Worm (Caenorhabditis elegans): Measurements from ENCODE around the gene abu-13.

The abu-13 gene

ce11 chrIII:6961167-6961566 lies 15.5 kb upstream of the abu-13 start:
- TF ChIP-seq lin-13 (GFP tag; optimal IDR thresholded peaks at IDR 0.05) (peak; percentile 2), unc-130 (GFP tag; optimal IDR thresholded peaks at IDR 0.05) (peak; percentile 77), mep-1 (tag; optimal IDR thresholded peaks at IDR 0.05) (peak; percentile 43), aha-1 (tag) (peak; percentile 60), hmg-1.1 (GFP tag; IDR thresholded peaks at IDR 0.05) (peak; percentile 28; the same call in 1 of the 2 replicates), dve-1 (tag; optimal IDR thresholded peaks at IDR 0.05; ENCODE audit: insufficient read depth) (peak; percentile 57), lin-38 (GFP tag; IDR thresholded peaks at IDR 0.05) (peak; percentile 56), mes-2 (tag; optimal IDR thresholded peaks at IDR 0.05; ENCODE audit: poor library complexity, severe bottlenecking) (peak; percentile 53), T20F7.1 (GFP tag; optimal IDR thresholded peaks at IDR 0.05) (peak; percentile 76), vab-7 (GFP tag; IDR thresholded peaks at IDR 0.05) (no peak), Y48G9A.11 (GFP tag; IDR thresholded peaks at IDR 0.05) (peak; percentile 63; the same call in 1 of the 2 replicates), fkh-10 (GFP tag; optimal IDR thresholded peaks at IDR 0.05) (no peak), lsy-2 (tag; optimal IDR thresholded peaks at IDR 0.05) (peak; percentile 57 to 98), pqm-1 (tag; optimal IDR thresholded peaks at IDR 0.05) (no peak), ztf-11 (tag; optimal IDR thresholded peaks at IDR 0.05) (no peak), dpl-1 (GFP tag; optimal IDR thresholded peaks at IDR 0.05) (peak; percentile 60), hif-1 (tag; optimal IDR thresholded peaks at IDR 0.05) (peak in 1 of 2 experiments; percentile 16), daf-16 (GFP tag; optimal IDR thresholded peaks at IDR 0.05) (no peak), daf-16 (tag; optimal IDR thresholded peaks at IDR 0.05) (peak; percentile 36), hlh-30 (tag; optimal IDR thresholded peaks at IDR 0.05; ENCODE audit: insufficient read depth) (peak; percentile 5)

- TF ChIP-seq Y48G9A.11 (GFP tag; IDR thresholded peaks at IDR 0.05) = 0 out of 2 replicates have a peak, but pooled peaks have one; percentile 39
- peak; percentile 43 for TF ChIP-seq F49E8.2 (tag; optimal IDR thresholded peaks at IDR 0.05; ENCODE audit: borderline replicate concordance)
- TF ChIP-seq arid-1 (GFP tag; conservative IDR thresholded peaks at IDR 0.05) = peak; percentile 37; the same call in 1 of the 2 replicates
- TF ChIP-seq pha-4 (GFP tag; IDR thresholded peaks at IDR 0.05) = peak; percentile 53; the same call in 1 of the 2 replicates
- no peak for TF ChIP-seq pha-4 (tag; optimal IDR thresholded peaks at IDR 0.05)
- TF ChIP-seq mep-1 (tag; optimal IDR thresholded peaks at IDR 0.05) = peak; percentile 37
- no peak for TF ChIP-seq jun-1 (tag; optimal IDR thresholded peaks at IDR 0.05)
- no peak for TF ChIP-seq fos-1 (tag; optimal IDR thresholded peaks at IDR 0.05)
- TF ChIP-seq ama-1 (optimal IDR thresholded peaks at IDR 0.05) = peak; percentile 18
- TF ChIP-seq ces-1 (GFP tag; optimal IDR thresholded peaks at IDR 0.05) = no peak
- TF ChIP-seq Y75B8A.6 (GFP tag; IDR thresholded peaks at IDR 0.05) = 0 out of 2 replicates have a peak, but pooled peaks have one; percentile 28
- peak; percentile 9 for TF ChIP-seq aha-1 (tag)
- no peak for TF ChIP-seq mes-2 (tag; optimal IDR thresholded peaks at IDR 0.05; ENCODE audit: poor library complexity, severe bottlenecking)
- 0 out of 2 replicates have a peak, but pooled peaks have one; percentile 6 for TF ChIP-seq T26A8.4 (GFP tag; IDR thresholded peaks at IDR 0.05)
- peak; percentile 3 for TF ChIP-seq lin-13 (GFP tag; optimal IDR thresholded peaks at IDR 0.05)
- TF ChIP-seq R02D3.7 (tag; optimal IDR thresholded peaks at IDR 0.05) = no peak
- TF ChIP-seq nhr-111 (GFP tag; optimal IDR thresholded peaks at IDR 0.05) = no peak
- no peak for TF ChIP-seq nhr-41 (GFP tag; IDR thresholded peaks at IDR 0.05)
- no peak for TF ChIP-seq ceh-28 (tag; optimal IDR thresholded peaks at IDR 0.05)
- TF ChIP-seq duxl-1 (tag; optimal IDR thresholded peaks at IDR 0.05; ENCODE audit: poor library complexity) = no peak
- peak; percentile 31 for TF ChIP-seq nhr-102 (tag; optimal IDR thresholded peaks at IDR 0.05)
- TF ChIP-seq ceh-82 (tag; optimal IDR thresholded peaks at IDR 0.05) = no peak
- peak; percentile 44; the same call in 1 of the 2 replicates for TF ChIP-seq lin-38 (GFP tag; IDR thresholded peaks at IDR 0.05)
- TF ChIP-seq lsy-2 (tag; optimal IDR thresholded peaks at IDR 0.05) = peak in 1 of 2 experiments; percentile 1
Observed at ce11 chrIII:6958674-6959241, 13.1 kb upstream of the abu-13 start.

ce11 chrIII:6955766-6956165 lies 10.1 kb upstream of the abu-13 start:
- no peak for TF ChIP-seq set-16 (GFP tag; IDR thresholded peaks at IDR 0.05)
- peak in 1 of 2 experiments; percentile 95 for TF ChIP-seq unc-62 (GFP tag; optimal IDR thresholded peaks at IDR 0.05 in 1 of 2)
- no peak for TF ChIP-seq unc-62 (tag; optimal IDR thresholded peaks at IDR 0.05)
- no peak for TF ChIP-seq lin-38 (GFP tag; IDR thresholded peaks at IDR 0.05)

Data from whole organism, L4 larva.